Worm (Caenorhabditis elegans) whole organism, L1 larva: ENCODE results near the gene dot-1.4.
A peak's percentile ranks its signal among the peaks of the same experiment; 100 is the strongest.

Experiments used
- ama-1 ChIP-seq: fragments of 150-350 bp; optimal IDR thresholded peaks from 2 replicates; lab custom pipeline; 2014
- blmp-1 ChIP-seq: fragments of 150-350 bp; optimal IDR thresholded peaks from 2 replicates; lab custom pipeline; 2014; ENCODE audit warnings: missing biosample characterization, missing genetic modification characterization
- mdl-1 ChIP-seq, 2 experiments: fragments of 150-350 bp; optimal IDR thresholded peaks; 2 replicates each; lab custom pipeline; 2014 to 2017; ENCODE audit warnings: missing biosample characterization in 2 of 2, missing genetic modification characterization in 2 of 2, inconsistent platforms in 1 of 2
- nhr-84 ChIP-seq: sonication (generic microtip); optimal IDR thresholded peaks from 2 replicates; lab custom pipeline; 2017; ENCODE audit warnings: missing biosample characterization, missing genetic modification characterization
- pqm-1 ChIP-seq: sonication (generic microtip); optimal IDR thresholded peaks from 3 replicates; lab custom pipeline; 2017; ENCODE audit warnings: missing biosample characterization, missing genetic modification characterization
- skn-1 ChIP-seq: fragments of 150-350 bp; optimal IDR thresholded peaks from 2 replicates; lab custom pipeline; 2014; ENCODE audit warnings: missing biosample characterization, missing genetic modification characterization

ce11 chrX:11924158-11924557 is 7.3 kb downstream of the dot-1.4 start, which contains the start of gene F55G7.1:
- no peak for TF ChIP-seq ama-1
- TF ChIP-seq skn-1 (tag; lab: Kevin White, UChicago) = peak; percentile 22
- TF ChIP-seq blmp-1 = peak; percentile 32
- TF ChIP-seq mdl-1 (tag; optimal IDR thresholded peaks at IDR 0.05; lab: Kevin White, UChicago) = no peak
- TF ChIP-seq nhr-84 (tag; lab: Kevin White, UChicago) = no peak
- no peak for TF ChIP-seq pqm-1
